Worm (Caenorhabditis elegans) whole organism, midembryonic: ENCODE results near the gene R04B3.3.

Source experiments
- flt-1 ChIP-seq: fragments of 200-800 bp; sonication (Bioruptor generic); IDR thresholded peaks from 2 replicates; pipeline ENCODE4 v1.3.6; 2022; ENCODE audit warnings: missing genetic modification characterization, missing compliant biosample characterization
- ztf-29 ChIP-seq: fragments of 200-800 bp; sonication (Bioruptor generic); IDR thresholded peaks from 2 replicates; pipeline ENCODE4 v1.3.6; 2022; ENCODE audit warnings: missing genetic modification reagents, missing genetic modification characterization, missing compliant biosample characterization

ce11 chrX:2520461-2520860, 44.7 kb upstream of the R04B3.3 start:
- TF ChIP-seq ztf-29 (GFP tag; lab: Robert Waterston, UW) (no peak), flt-1 (no peak)
